Worm (Caenorhabditis elegans): ENCODE data around the gene moc-2.

Gene moc-2

DNA sequence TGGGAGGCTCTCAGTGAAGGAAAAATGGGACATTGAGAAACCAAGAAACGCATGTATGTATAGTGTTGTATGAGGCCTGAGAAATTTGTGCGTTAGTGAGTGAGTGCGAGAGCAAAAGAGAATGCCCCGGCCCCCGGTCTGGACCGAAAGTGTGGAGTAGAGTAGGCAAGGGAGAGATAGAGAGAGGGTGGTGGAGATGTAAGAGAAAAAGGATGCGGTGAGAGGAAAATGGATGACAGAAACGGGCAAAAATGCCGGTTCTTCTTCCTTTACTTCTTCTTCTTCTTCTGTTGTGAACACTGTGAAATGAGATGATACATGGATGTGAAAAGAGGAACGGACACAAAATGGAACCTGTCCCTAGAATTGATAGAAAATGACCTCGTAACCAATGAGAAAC is 34.3 kb upstream of the moc-2 start:
- no peak for TF ChIP-seq duxl-1 (tag; optimal IDR thresholded peaks at IDR 0.05; ENCODE audit: poor library complexity)
- TF ChIP-seq nhr-237 (tag; optimal IDR thresholded peaks at IDR 0.05), result no peak
- TF ChIP-seq nhr-11 (tag; optimal IDR thresholded peaks at IDR 0.05), result peak; percentile 21
- no peak for TF ChIP-seq daf-16 (GFP tag; optimal IDR thresholded peaks at IDR 0.05)
- peak; percentile 28 for TF ChIP-seq daf-16 (tag; optimal IDR thresholded peaks at IDR 0.05)
- no peak for TF ChIP-seq snpc-4 (tag; optimal IDR thresholded peaks at IDR 0.05)
- TF ChIP-seq attf-4 (tag; optimal IDR thresholded peaks at IDR 0.05), result no peak
- TF ChIP-seq rbr-2 (tag; optimal IDR thresholded peaks at IDR 0.05), result peak; percentile 51
- 0 out of 2 replicates have a peak, but pooled peaks have one; percentile 58 for TF ChIP-seq egl-43 (GFP tag; IDR thresholded peaks at IDR 0.05)
- no peak for TF ChIP-seq R02D3.7 (tag; optimal IDR thresholded peaks at IDR 0.05)
- TF ChIP-seq lim-7 (GFP tag; IDR thresholded peaks at IDR 0.05), result no peak
- peak; percentile 3 for TF ChIP-seq hlh-11 (tag; optimal IDR thresholded peaks at IDR 0.05)
- TF ChIP-seq mep-1 (tag; optimal IDR thresholded peaks at IDR 0.05), result peak; percentile 6
- no peak for TF ChIP-seq F26F4.8 (GFP tag; conservative IDR thresholded peaks at IDR 0.05)
- peak in 1 of 2 experiments; percentile 89 for TF ChIP-seq unc-62 (GFP tag; optimal IDR thresholded peaks at IDR 0.05 in 1 of 2)
- TF ChIP-seq unc-62 (tag; optimal IDR thresholded peaks at IDR 0.05), result no peak
- no peak for TF ChIP-seq ces-1 (GFP tag; optimal IDR thresholded peaks at IDR 0.05)
- peak; percentile 10 for TF ChIP-seq F37D6.2 (tag; optimal IDR thresholded peaks at IDR 0.05)
- TF ChIP-seq lsy-2 (tag; optimal IDR thresholded peaks at IDR 0.05), result no peak
- TF ChIP-seq madf-5 (GFP tag; IDR thresholded peaks at IDR 0.05), result no peak
- no peak for TF ChIP-seq dve-1 (tag; optimal IDR thresholded peaks at IDR 0.05; ENCODE audit: insufficient read depth)
- no peak for TF ChIP-seq nhr-102 (tag; optimal IDR thresholded peaks at IDR 0.05)
- no peak for TF ChIP-seq ceh-82 (tag; optimal IDR thresholded peaks at IDR 0.05)
- TF ChIP-seq mxl-3 (GFP tag; optimal IDR thresholded peaks at IDR 0.05), result peak; percentile 57
- TF ChIP-seq mxl-2 (GFP tag; conservative IDR thresholded peaks at IDR 0.05), result no peak
- TF ChIP-seq spr-3 (GFP tag; optimal IDR thresholded peaks at IDR 0.05), result no peak
- no peak for TF ChIP-seq mdl-1 (tag; optimal IDR thresholded peaks at IDR 0.05)
- TF ChIP-seq ceh-20 (GFP tag; IDR thresholded peaks at IDR 0.05), result no peak
- TF ChIP-seq dpl-1 (GFP tag; optimal IDR thresholded peaks at IDR 0.05), result no peak
- peak; percentile 44; the same call in 1 of the 2 replicates for TF ChIP-seq hmg-1.1 (GFP tag; IDR thresholded peaks at IDR 0.05)
- TF ChIP-seq lin-1 (GFP tag; IDR thresholded peaks at IDR 0.05), result no peak
- TF ChIP-seq lin-38 (GFP tag; IDR thresholded peaks at IDR 0.05), result no peak
- TF ChIP-seq lir-3 (tag; optimal IDR thresholded peaks at IDR 0.05), result no peak

DNA sequence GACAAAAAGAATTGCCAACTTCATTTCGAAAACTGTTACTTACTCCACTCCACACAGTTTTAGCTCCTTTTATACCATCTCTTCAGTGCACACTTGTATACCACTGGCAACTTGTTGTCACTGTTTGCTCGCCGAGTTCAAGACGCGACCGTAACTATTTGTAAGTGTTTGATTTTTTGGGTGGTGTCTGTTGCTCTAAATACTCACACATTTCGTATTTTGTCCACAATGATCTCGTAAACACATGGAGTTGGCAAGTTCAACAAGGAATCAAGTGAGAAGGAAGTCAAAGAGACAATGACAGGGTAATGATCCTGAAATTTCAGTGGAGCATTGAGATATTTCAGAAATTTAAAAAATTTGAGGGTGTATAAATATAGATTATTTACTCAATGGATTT is 29.0 kb upstream of the moc-2 start, which contains the start of gene hpo-26:
TSS of gene hpo-26 (minus strand) at position 31 of the 400 bp plus-strand sequence.
- TF ChIP-seq hlh-11 (tag; optimal IDR thresholded peaks at IDR 0.05) (no peak), mep-1 (tag; optimal IDR thresholded peaks at IDR 0.05) (no peak), daf-8 (GFP tag; IDR thresholded peaks at IDR 0.05) (no peak), ceh-20 (GFP tag; IDR thresholded peaks at IDR 0.05) (no peak), arid-1 (GFP tag; conservative IDR thresholded peaks at IDR 0.05) (no peak), egl-43 (GFP tag; IDR thresholded peaks at IDR 0.05) (0 out of 2 replicates have a peak, but pooled peaks have one; percentile 4), ztf-7 (tag; optimal IDR thresholded peaks at IDR 0.05) (no peak), lim-7 (GFP tag; IDR thresholded peaks at IDR 0.05) (no peak), rbr-2 (tag; optimal IDR thresholded peaks at IDR 0.05) (no peak), Y105C5A.15 (GFP tag; IDR thresholded peaks at IDR 0.05) (no peak), unc-39 (tag; optimal IDR thresholded peaks at IDR 0.05) (no peak), lsy-2 (tag; optimal IDR thresholded peaks at IDR 0.05) (no peak), dve-1 (tag; optimal IDR thresholded peaks at IDR 0.05; ENCODE audit: insufficient read depth) (no peak), sdz-12 (GFP tag; optimal IDR thresholded peaks at IDR 0.05) (no peak), ZK337.2 (GFP tag; IDR thresholded peaks at IDR 0.05) (no peak), R02D3.7 (tag; optimal IDR thresholded peaks at IDR 0.05) (no peak), nhr-28 (tag; optimal IDR thresholded peaks at IDR 0.05) (no peak), F37D6.2 (tag; optimal IDR thresholded peaks at IDR 0.05) (no peak), fos-1 (tag; optimal IDR thresholded peaks at IDR 0.05) (no peak), daf-16 (GFP tag; optimal IDR thresholded peaks at IDR 0.05) (no peak), daf-16 (tag; optimal IDR thresholded peaks at IDR 0.05) (peak; percentile 75), gei-8 (GFP tag; optimal IDR thresholded peaks at IDR 0.05) (no peak), mes-2 (tag; optimal IDR thresholded peaks at IDR 0.05; ENCODE audit: poor library complexity, severe bottlenecking) (peak; percentile 5), mdt-29 (GFP tag; IDR thresholded peaks at IDR 0.05) (no peak)

Measured in whole organism, L4 larva.